Fruit fly (Drosophila melanogaster): ENCODE results near the gene Egfrap.

The Egfrap gene

dm6 chr3L:5943348-5943904, 7.0 kb downstream of the Egfrap start:
- TF ChIP-seq ovo (GFP tag; optimal IDR thresholded peaks at IDR 0.05) = no peak
- no peak for TF ChIP-seq pad (GFP tag; optimal IDR thresholded peaks at IDR 0.05)
- TF ChIP-seq CG7101 (tag; optimal IDR thresholded peaks at IDR 0.05) = no peak
- no peak for TF ChIP-seq CG7045 (GFP tag; optimal IDR thresholded peaks at IDR 0.05)
- no peak for TF ChIP-seq CG33017 (tag; optimal IDR thresholded peaks at IDR 0.05)
- no peak for TF ChIP-seq CG1620 (GFP tag; optimal IDR thresholded peaks at IDR 0.05)
- no peak for TF ChIP-seq CG12768 (GFP tag; optimal IDR thresholded peaks at IDR 0.05)
- TF ChIP-seq tj (GFP tag; optimal IDR thresholded peaks at IDR 0.05) = no peak
- TF ChIP-seq bab1 (GFP tag; optimal IDR thresholded peaks at IDR 0.05) = no peak
- no peak for TF ChIP-seq CG14711 (tag; optimal IDR thresholded peaks at IDR 0.05)
- no peak for TF ChIP-seq Mnt (GFP tag; optimal IDR thresholded peaks at IDR 0.05)
- TF ChIP-seq cnc (optimal IDR thresholded peaks at IDR 0.05) = no peak
- TF ChIP-seq CG11617 (GFP tag; optimal IDR thresholded peaks at IDR 0.05) = no peak
- no peak for TF ChIP-seq cic (GFP tag; optimal IDR thresholded peaks at IDR 0.05)
- no peak for TF ChIP-seq toe (GFP tag; optimal IDR thresholded peaks at IDR 0.05)
- no peak for TF ChIP-seq CG5204 (GFP tag; optimal IDR thresholded peaks at IDR 0.05)
- no peak for TF ChIP-seq Clk (GFP tag; optimal IDR thresholded peaks at IDR 0.05)
- TF ChIP-seq kay (GFP tag; ENCODE audit: borderline replicate concordance) = no peak
- TF ChIP-seq Crg-1 (GFP tag; optimal IDR thresholded peaks at IDR 0.05) = no peak
- TF ChIP-seq Hr96 (GFP tag; optimal IDR thresholded peaks at IDR 0.05) = no peak

dm6 chr3L:5941508-5941907, 8.9 kb downstream of the Egfrap start:
- TF ChIP-seq Crg-1 (GFP tag; optimal IDR thresholded peaks at IDR 0.05) = no peak
- TF ChIP-seq bab1 (GFP tag; optimal IDR thresholded peaks at IDR 0.05) = no peak
- no peak for TF ChIP-seq pad (GFP tag; optimal IDR thresholded peaks at IDR 0.05)
- TF ChIP-seq CG1620 (GFP tag; optimal IDR thresholded peaks at IDR 0.05) = no peak
- TF ChIP-seq CG33017 (tag; optimal IDR thresholded peaks at IDR 0.05) = no peak
- TF ChIP-seq CG7101 (tag; optimal IDR thresholded peaks at IDR 0.05) = no peak

- TF ChIP-seq bab1 (GFP tag; optimal IDR thresholded peaks at IDR 0.05) (no peak), tj (GFP tag; optimal IDR thresholded peaks at IDR 0.05) (no peak), toe (GFP tag; optimal IDR thresholded peaks at IDR 0.05) (no peak), Crg-1 (GFP tag; optimal IDR thresholded peaks at IDR 0.05) (no peak), CG11617 (GFP tag; optimal IDR thresholded peaks at IDR 0.05) (no peak), cnc (optimal IDR thresholded peaks at IDR 0.05) (no peak), CG5204 (GFP tag; optimal IDR thresholded peaks at IDR 0.05) (no peak), kay (GFP tag; ENCODE audit: borderline replicate concordance) (no peak), CG1620 (GFP tag; optimal IDR thresholded peaks at IDR 0.05) (no peak), ovo (GFP tag; optimal IDR thresholded peaks at IDR 0.05) (no peak), CG7101 (tag; optimal IDR thresholded peaks at IDR 0.05) (no peak), CG14711 (tag; optimal IDR thresholded peaks at IDR 0.05) (no peak), CG7045 (GFP tag; optimal IDR thresholded peaks at IDR 0.05) (no peak), CG33017 (tag; optimal IDR thresholded peaks at IDR 0.05) (no peak), pad (GFP tag; optimal IDR thresholded peaks at IDR 0.05) (no peak)
Observed at dm6 chr3L:5941086-5941485, 9.4 kb downstream of the Egfrap start.

dm6 chr3L:5940431-5940830, 10.0 kb downstream of the Egfrap start:
- TF ChIP-seq pad (GFP tag; optimal IDR thresholded peaks at IDR 0.05) = no peak

- TF ChIP-seq Hr96 (GFP tag; optimal IDR thresholded peaks at IDR 0.05) (peak; percentile 26), Crg-1 (GFP tag; optimal IDR thresholded peaks at IDR 0.05) (peak; percentile 25), CG7101 (tag; optimal IDR thresholded peaks at IDR 0.05) (peak; percentile 9), ovo (GFP tag; optimal IDR thresholded peaks at IDR 0.05) (no peak), toe (GFP tag; optimal IDR thresholded peaks at IDR 0.05) (peak; percentile 15), CG14711 (tag; optimal IDR thresholded peaks at IDR 0.05) (peak; percentile 72), CG33017 (tag; optimal IDR thresholded peaks at IDR 0.05) (no peak), bab1 (GFP tag; optimal IDR thresholded peaks at IDR 0.05) (peak; percentile 21)
Observed at dm6 chr3L:5932363-5932914, 18.0 kb downstream of the Egfrap start, which contains the start of gene Rcc1. Gene Rcc1, minus strand, starts transcription at chr3L:5932773.

- no peak for TF ChIP-seq Hr96 (GFP tag; optimal IDR thresholded peaks at IDR 0.05)
- TF ChIP-seq CG14711 (tag; optimal IDR thresholded peaks at IDR 0.05) = peak; percentile 83
Observed at dm6 chr3L:5927536-5927935, 22.9 kb downstream of the Egfrap start.

- TF ChIP-seq CG7101 (tag; optimal IDR thresholded peaks at IDR 0.05) = peak; percentile 59
- no peak for TF ChIP-seq Crg-1 (GFP tag; optimal IDR thresholded peaks at IDR 0.05)
- peak; percentile 97 for TF ChIP-seq cic (GFP tag; optimal IDR thresholded peaks at IDR 0.05)
- TF ChIP-seq tj (GFP tag; optimal IDR thresholded peaks at IDR 0.05) = peak; percentile 68
- TF ChIP-seq kay (GFP tag; ENCODE audit: borderline replicate concordance) = no peak
- TF ChIP-seq CG5204 (GFP tag; optimal IDR thresholded peaks at IDR 0.05) = no peak
- TF ChIP-seq toe (GFP tag; optimal IDR thresholded peaks at IDR 0.05) = no peak
- no peak for TF ChIP-seq Hr96 (GFP tag; optimal IDR thresholded peaks at IDR 0.05)
- TF ChIP-seq Clk (GFP tag; optimal IDR thresholded peaks at IDR 0.05) = no peak
- TF ChIP-seq CG12768 (GFP tag; optimal IDR thresholded peaks at IDR 0.05) = peak; percentile 68
- TF ChIP-seq ovo (GFP tag; optimal IDR thresholded peaks at IDR 0.05) = peak; percentile 98
- peak; percentile 44 for TF ChIP-seq CG7045 (GFP tag; optimal IDR thresholded peaks at IDR 0.05)
- no peak for TF ChIP-seq CG11617 (GFP tag; optimal IDR thresholded peaks at IDR 0.05)
- no peak for TF ChIP-seq cnc (optimal IDR thresholded peaks at IDR 0.05)
- TF ChIP-seq Mnt (GFP tag; optimal IDR thresholded peaks at IDR 0.05) = peak; percentile 22
- TF ChIP-seq bab1 (GFP tag; optimal IDR thresholded peaks at IDR 0.05) = peak; percentile 67
- peak; percentile 33 for TF ChIP-seq pad (GFP tag; optimal IDR thresholded peaks at IDR 0.05)
- TF ChIP-seq CG33017 (tag; optimal IDR thresholded peaks at IDR 0.05) = peak; percentile 67
- TF ChIP-seq CG14711 (tag; optimal IDR thresholded peaks at IDR 0.05) = peak; percentile 14
- TF ChIP-seq CG1620 (GFP tag; optimal IDR thresholded peaks at IDR 0.05) = no peak
Observed at dm6 chr3L:5926015-5926988, 24.2 kb downstream of the Egfrap start.
